Worm (Caenorhabditis elegans): ENCODE results near the gene catp-8.

catp-8 gene

DNA sequence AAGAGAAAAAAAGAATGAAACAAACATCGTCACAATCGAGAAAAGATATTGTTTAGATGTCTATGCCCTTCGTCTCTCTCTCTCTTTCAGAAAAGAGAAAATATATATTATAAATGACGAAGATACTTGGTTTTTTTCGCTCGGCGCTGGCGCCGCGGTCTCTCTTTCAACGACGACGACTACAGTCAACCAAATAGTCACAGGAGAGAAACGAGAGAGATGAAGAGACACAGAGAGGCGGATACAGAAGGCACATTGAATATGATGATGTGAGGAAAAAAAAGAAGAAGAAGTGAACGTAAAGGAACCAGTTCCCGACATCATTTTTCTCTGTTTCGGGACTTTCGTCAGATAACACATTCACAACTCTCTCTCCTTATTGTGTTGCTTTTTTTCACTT is 12.4 kb upstream of the catp-8 start:
- peak; percentile 25 for TF ChIP-seq ZK185.1 (tag; optimal IDR thresholded peaks at IDR 0.05; ENCODE audit: poor library complexity, severe bottlenecking)
- peak; percentile 36 for TF ChIP-seq die-1 (tag; optimal IDR thresholded peaks at IDR 0.05)
- TF ChIP-seq F55B11.4 (tag; optimal IDR thresholded peaks at IDR 0.05; ENCODE audit: borderline replicate concordance, insufficient read depth), result no peak
- no peak for TF ChIP-seq mxl-1 (tag; optimal IDR thresholded peaks at IDR 0.05)
- peak; percentile 79 for TF ChIP-seq ztf-26 (tag; optimal IDR thresholded peaks at IDR 0.05)
- TF ChIP-seq dox-1 (GFP tag; IDR thresholded peaks at IDR 0.05), result no peak
- peak; percentile 87 for TF ChIP-seq somi-1 (GFP tag; optimal IDR thresholded peaks at IDR 0.05)
- no peak for TF ChIP-seq cebp-1 (GFP tag; IDR thresholded peaks at IDR 0.05)
- TF ChIP-seq cebp-1 (tag; optimal IDR thresholded peaks at IDR 0.05), result peak; percentile 25
- no peak for TF ChIP-seq mes-4 (tag; optimal IDR thresholded peaks at IDR 0.05)
- peak; percentile 61 for TF ChIP-seq lin-40 (tag; optimal IDR thresholded peaks at IDR 0.05)

- no peak for TF ChIP-seq Y95B8A.8 (GFP tag; IDR thresholded peaks at IDR 0.05)
- no peak for TF ChIP-seq ztf-22 (GFP tag; optimal IDR thresholded peaks at IDR 0.05)
- no peak for TF ChIP-seq ztf-3 (GFP tag; optimal IDR thresholded peaks at IDR 0.05)
- no peak for TF ChIP-seq egrh-3 (GFP tag; IDR thresholded peaks at IDR 0.05)
- no peak for TF ChIP-seq hlh-12 (tag; optimal IDR thresholded peaks at IDR 0.05)
- TF ChIP-seq nhr-90 (tag; optimal IDR thresholded peaks at IDR 0.05), result no peak
- no peak for TF ChIP-seq unc-62 (GFP tag; optimal IDR thresholded peaks at IDR 0.05)
- TF ChIP-seq madf-8 (GFP tag; conservative IDR thresholded peaks at IDR 0.05), result no peak
- TF ChIP-seq Y53F4B.3 (GFP tag; IDR thresholded peaks at IDR 0.05), result no peak
- no peak for TF ChIP-seq attf-6 (GFP tag; IDR thresholded peaks at IDR 0.05)
- TF ChIP-seq attf-5 (GFP tag; optimal IDR thresholded peaks at IDR 0.05), result peak; percentile 30
- no peak for TF ChIP-seq Y67H2A.10 (GFP tag; conservative IDR thresholded peaks at IDR 0.05)
- TF ChIP-seq F55B11.4 (tag; optimal IDR thresholded peaks at IDR 0.05; ENCODE audit: borderline replicate concordance, insufficient read depth), result no peak
- TF ChIP-seq madf-6 (GFP tag; IDR thresholded peaks at IDR 0.05), result no peak
- no peak for TF ChIP-seq egl-44 (GFP tag; IDR thresholded peaks at IDR 0.05)
- TF ChIP-seq lin-26 (GFP tag; IDR thresholded peaks at IDR 0.05), result no peak
- TF ChIP-seq ets-4 (GFP tag; optimal IDR thresholded peaks at IDR 0.05), result no peak
- no peak for TF ChIP-seq B0035.1 (tag; optimal IDR thresholded peaks at IDR 0.05)
- no peak for TF ChIP-seq dox-1 (GFP tag; IDR thresholded peaks at IDR 0.05)
- TF ChIP-seq aptf-2 (GFP tag; conservative IDR thresholded peaks at IDR 0.05), result no peak
- no peak for TF ChIP-seq lin-54 (GFP tag; optimal IDR thresholded peaks at IDR 0.05)
- TF ChIP-seq T26A5.8 (tag; optimal IDR thresholded peaks at IDR 0.05), result no peak
- peak; percentile 44 for TF ChIP-seq ztf-26 (tag; optimal IDR thresholded peaks at IDR 0.05)
- TF ChIP-seq cebp-1 (GFP tag; IDR thresholded peaks at IDR 0.05), result no peak
- TF ChIP-seq cebp-1 (tag; optimal IDR thresholded peaks at IDR 0.05), result peak; percentile 44
- no peak for TF ChIP-seq sptf-2 (GFP tag; optimal IDR thresholded peaks at IDR 0.05)
Measured at ce11 chrIV:11489610-11490339, 10.7 kb upstream of the catp-8 start.

ce11 chrIV:11489077-11489476 is 10.0 kb upstream of the catp-8 start:
- peak; percentile 28 for TF ChIP-seq nhr-80 (tag; optimal IDR thresholded peaks at IDR 0.05)
- TF ChIP-seq C06A6.2 (GFP tag; conservative IDR thresholded peaks at IDR 0.05), result no peak
- TF ChIP-seq zfh-2 (GFP tag; conservative IDR thresholded peaks at IDR 0.05), result no peak

All from whole organism, young adult.